Worm (Caenorhabditis elegans) whole organism, mixed stage, embryonic: ENCODE data around the gene F13H8.12.

Experiments used
- blmp-1 ChIP-seq: fragments of 150-350 bp; optimal IDR thresholded peaks from 2 replicates; lab custom pipeline; 2014; ENCODE audit warnings: missing biosample characterization, missing genetic modification characterization
- lin-13 ChIP-seq: fragments of 150-350 bp; optimal IDR thresholded peaks from 2 replicates; lab custom pipeline; 2014; ENCODE audit warnings: missing biosample characterization, missing genetic modification characterization
- lsy-2 ChIP-seq: fragments of 150-350 bp; optimal IDR thresholded peaks from 2 replicates; lab custom pipeline; 2014; ENCODE audit warnings: missing biosample characterization, missing genetic modification characterization
- mep-1 ChIP-seq: fragments of 150-350 bp; optimal IDR thresholded peaks from 2 replicates; lab custom pipeline; 2017; ENCODE audit warnings: missing biosample characterization, missing genetic modification reagents, missing genetic modification characterization, inconsistent platforms
- mls-2 ChIP-seq: sonication (generic microtip); optimal IDR thresholded peaks from 2 replicates; lab custom pipeline; 2016; ENCODE audit warnings: mild to moderate bottlenecking, missing genetic modification characterization, moderate library complexity, missing compliant biosample characterization
- nhr-28 ChIP-seq: fragments of 150-350 bp; optimal IDR thresholded peaks from 2 replicates; lab custom pipeline; 2014; ENCODE audit warnings: missing biosample characterization, missing genetic modification characterization
- unc-39 ChIP-seq: fragments of 150-350 bp; optimal IDR thresholded peaks from 2 replicates; lab custom pipeline; 2014; ENCODE audit warnings: missing biosample characterization, missing genetic modification characterization
- ztf-11 ChIP-seq: fragments of 150-350 bp; optimal IDR thresholded peaks from 2 replicates; lab custom pipeline; 2014; ENCODE audit warnings: missing biosample characterization, missing genetic modification characterization

- TF ChIP-seq lin-13 (tag; lab: Kevin White, UChicago), result no peak
- no peak for TF ChIP-seq lsy-2 (tag; lab: Kevin White, UChicago)
- TF ChIP-seq mep-1 (tag; lab: Kevin White, UChicago), result no peak
- no peak for TF ChIP-seq nhr-28
- no peak for TF ChIP-seq ztf-11 (tag; lab: Kevin White, UChicago)
- TF ChIP-seq unc-39 (tag; lab: Kevin White, UChicago), result no peak
- TF ChIP-seq mls-2 (tag; lab: Kevin White, UChicago), result no peak
- no peak for TF ChIP-seq blmp-1 (tag; lab: Kevin White, UChicago)
Measured at ce11 chrII:6236093-6236945, 26.0 kb upstream of the F13H8.12 start.
